Worm (Caenorhabditis elegans) whole organism, midembryonic: Measurements from ENCODE around the gene irg-8.

Experiments used
- T22C8.4 ChIP-seq: fragments of 200-800 bp; sonication (Bioruptor generic); IDR thresholded peaks from 2 replicates; pipeline ENCODE4 v1.3.6; 2022; ENCODE audit warnings: missing genetic modification characterization, missing compliant biosample characterization
- cog-1 ChIP-seq: sonication (generic microtip); optimal IDR thresholded peaks from 2 replicates; lab custom pipeline; 2016; ENCODE audit warnings: missing genetic modification characterization, missing compliant biosample characterization
- flt-1 ChIP-seq: fragments of 200-800 bp; sonication (Bioruptor generic); IDR thresholded peaks from 2 replicates; pipeline ENCODE4 v1.3.6; 2022; ENCODE audit warnings: missing genetic modification characterization, missing compliant biosample characterization
- klf-2 ChIP-seq: fragments of 200-800 bp; sonication (Bioruptor generic); conservative IDR thresholded peaks from 2 replicates; pipeline ENCODE4 v1.3.6; 2022; ENCODE audit warnings: missing genetic modification reagents, missing genetic modification characterization, missing compliant biosample characterization
- tab-1 ChIP-seq: fragments of 200-800 bp; sonication (Bioruptor generic); IDR thresholded peaks from 2 replicates; pipeline ENCODE4 v1.3.6; 2022; ENCODE audit warnings: missing genetic modification characterization, missing compliant biosample characterization
- ztf-23 ChIP-seq: fragments of 200-800 bp; sonication (Bioruptor generic); IDR thresholded peaks from 2 replicates; pipeline ENCODE4 v1.3.6; 2022; ENCODE audit warnings: missing genetic modification reagents, missing genetic modification characterization, missing compliant biosample characterization
- ztf-29 ChIP-seq: fragments of 200-800 bp; sonication (Bioruptor generic); IDR thresholded peaks from 2 replicates; pipeline ENCODE4 v1.3.6; 2022; ENCODE audit warnings: missing genetic modification reagents, missing genetic modification characterization, missing compliant biosample characterization

- no peak for TF ChIP-seq tab-1 (GFP tag; lab: Robert Waterston, UW)
- TF ChIP-seq flt-1 (GFP tag; lab: Robert Waterston, UW) = no peak
- TF ChIP-seq ztf-29 (GFP tag; lab: Robert Waterston, UW) = no peak
- no peak for TF ChIP-seq klf-2
- TF ChIP-seq cog-1 (tag; lab: Kevin White, UChicago) = no peak
- TF ChIP-seq T22C8.4 (GFP tag; lab: Robert Waterston, UW) = no peak
- TF ChIP-seq ztf-23 (GFP tag; lab: Robert Waterston, UW) = no peak
These were observed 33.0 kb downstream of the irg-8 start for ce11 chrV:384511-384910.
